Worm (Caenorhabditis elegans) whole organism, L3 larva: ENCODE results near the gene srh-276.

Experiments used
- ceh-16 ChIP-seq: sonication (generic microtip); optimal IDR thresholded peaks from 2 replicates; lab custom pipeline; 2017; ENCODE audit warnings: missing biosample characterization, missing genetic modification characterization
- nhr-237 ChIP-seq: fragments of 150-350 bp; optimal IDR thresholded peaks from 2 replicates; lab custom pipeline; 2014; ENCODE audit warnings: missing biosample characterization, missing genetic modification characterization
- nhr-76 ChIP-seq: fragments of 150-350 bp; sonication (generic microtip); optimal IDR thresholded peaks from 5 replicates; lab custom pipeline; 2014; ENCODE audit warnings: missing biosample characterization, missing genetic modification characterization

DNA sequence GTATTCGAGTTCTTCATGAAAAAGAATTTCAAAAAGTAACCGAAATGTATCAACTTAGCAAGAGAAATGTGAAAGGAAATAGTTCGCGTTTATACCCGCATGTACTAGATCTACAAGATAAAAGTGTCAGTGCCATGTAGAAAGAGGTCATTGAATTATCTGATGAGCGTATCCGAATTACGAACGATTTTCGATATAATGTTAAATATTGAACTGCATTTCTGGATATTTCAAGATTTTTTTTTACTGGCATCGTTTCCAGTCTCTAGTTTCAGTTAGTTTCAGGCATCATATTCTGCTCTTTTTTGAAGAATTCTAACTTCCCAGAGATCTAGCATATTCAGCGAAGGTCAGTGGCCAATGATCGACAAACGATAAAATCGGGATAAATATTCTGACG is 47.8 kb upstream of the srh-276 start, which contains the start of gene nhr-150:
- TF ChIP-seq nhr-76 (tag; lab: Kevin White, UChicago), result no peak
- no peak for TF ChIP-seq ceh-16 (tag; lab: Kevin White, UChicago)
- TF ChIP-seq nhr-237 (tag; lab: Kevin White, UChicago), result no peak
